Worm (Caenorhabditis elegans): ENCODE results near the gene lgc-40.

- TF ChIP-seq lsy-2 (tag; optimal IDR thresholded peaks at IDR 0.05) (no peak), unc-62 (GFP tag; optimal IDR thresholded peaks at IDR 0.05) (no peak), nhr-11 (tag; optimal IDR thresholded peaks at IDR 0.05) (no peak), fos-1 (tag; optimal IDR thresholded peaks at IDR 0.05) (no peak)
Observed at ce11 chrX:2403724-2404123, 43.8 kb downstream of the lgc-40 start, which contains the start of gene C43H6.4.

All from whole organism, L2 larva.